Worm (Caenorhabditis elegans): Measurements from ENCODE around the gene ZK643.5.

DNA sequence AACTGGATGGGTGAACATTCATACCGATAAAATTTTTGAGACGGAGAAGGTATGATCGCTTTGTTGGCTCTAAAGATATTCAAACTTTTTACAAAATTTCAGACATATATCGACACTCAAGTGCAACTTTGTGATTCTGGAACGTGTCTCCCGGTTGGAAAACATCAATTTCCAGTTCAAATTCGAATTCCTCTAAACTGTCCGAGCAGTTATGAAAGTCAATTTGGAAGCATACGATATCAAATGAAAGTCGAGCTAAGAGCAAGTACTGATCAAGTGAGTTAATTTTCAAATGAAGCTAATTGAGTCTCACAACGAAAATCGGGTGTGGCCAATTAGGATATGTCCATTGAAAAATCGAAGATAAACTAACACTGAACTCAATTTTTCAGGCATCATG, 21.6 kb downstream of the ZK643.5 start:
- TF ChIP-seq dao-5 (tag; optimal IDR thresholded peaks at IDR 0.05) (no peak), him-1 (tag; optimal IDR thresholded peaks at IDR 0.05) (no peak)
